Worm (Caenorhabditis elegans) whole organism, late embryonic: ENCODE results near the gene E04F6.9.

ENCODE experiments used
- C08G9.2 ChIP-seq: sonication (generic microtip); optimal IDR thresholded peaks from 2 replicates; lab custom pipeline; 2016; ENCODE audit warnings: mild to moderate bottlenecking, missing genetic modification characterization, moderate library complexity, missing compliant biosample characterization
- C38D4.7 ChIP-seq: fragments of 200-800 bp; sonication (Bioruptor generic); optimal IDR thresholded peaks from 2 replicates; lab custom pipeline; 2018; ENCODE audit warnings: mild to moderate bottlenecking, missing genetic modification characterization, moderate library complexity, missing compliant biosample characterization
- K02D7.2 ChIP-seq: sonication (generic microtip); optimal IDR thresholded peaks from 2 replicates; lab custom pipeline; 2017; ENCODE audit warnings: mild to moderate bottlenecking, missing genetic modification characterization, missing compliant biosample characterization
- K09A11.1 ChIP-seq: sonication (generic microtip); optimal IDR thresholded peaks from 2 replicates; lab custom pipeline; 2017; ENCODE audit warnings: antibody characterized with exemption, mild to moderate bottlenecking, missing genetic modification characterization, missing compliant biosample characterization; ENCODE audit not compliant: insufficient read depth
- ahr-1 ChIP-seq: sonication (generic microtip); optimal IDR thresholded peaks from 2 replicates; lab custom pipeline; 2016; ENCODE audit warnings: missing genetic modification characterization, missing compliant biosample characterization
- ceh-14 ChIP-seq: sonication (generic microtip); optimal IDR thresholded peaks from 2 replicates; lab custom pipeline; 2016; ENCODE audit warnings: missing genotype, missing genetic modification characterization, missing compliant biosample characterization
- ceh-19 ChIP-seq: fragments of 200-800 bp; sonication (Bioruptor generic); optimal IDR thresholded peaks from 2 replicates; lab custom pipeline; 2018; ENCODE audit warnings: mild to moderate bottlenecking, missing genetic modification characterization, missing compliant biosample characterization
- ceh-2 ChIP-seq: sonication (generic microtip); optimal IDR thresholded peaks from 2 replicates; lab custom pipeline; 2016; ENCODE audit warnings: missing genotype, missing genetic modification characterization, missing compliant biosample characterization
- ceh-22 ChIP-seq: sonication (generic microtip); optimal IDR thresholded peaks from 2 replicates; lab custom pipeline; 2017; ENCODE audit warnings: missing biosample characterization, missing genetic modification characterization
- ceh-31 ChIP-seq: sonication (generic microtip); optimal IDR thresholded peaks from 2 replicates; lab custom pipeline; 2016; ENCODE audit warnings: missing genetic modification characterization, missing compliant biosample characterization
- ceh-34 ChIP-seq: sonication (generic microtip); optimal IDR thresholded peaks from 2 replicates; lab custom pipeline; 2016; ENCODE audit warnings: mild to moderate bottlenecking, missing genetic modification characterization, missing compliant biosample characterization
- ceh-45 ChIP-seq: fragments of 200-800 bp; sonication (Bioruptor generic); IDR thresholded peaks from 2 replicates; pipeline ENCODE4 v1.3.6; 2022; ENCODE audit warnings: missing genetic modification reagents, missing genetic modification characterization, missing compliant biosample characterization
- ceh-48 ChIP-seq: sonication (generic microtip); optimal IDR thresholded peaks from 2 replicates; lab custom pipeline; 2016; ENCODE audit warnings: missing genetic modification characterization, inconsistent platforms, missing compliant biosample characterization
- ceh-6 ChIP-seq: fragments of 200-800 bp; sonication (Bioruptor generic); optimal IDR thresholded peaks from 2 replicates; lab custom pipeline; 2018; ENCODE audit warnings: mild to moderate bottlenecking, missing genetic modification characterization, missing compliant biosample characterization
- ceh-9 ChIP-seq: sonication (generic microtip); optimal IDR thresholded peaks from 2 replicates; lab custom pipeline; 2016; ENCODE audit warnings: mild to moderate bottlenecking, missing genetic modification characterization, inconsistent platforms, missing compliant biosample characterization
- dmd-4 ChIP-seq: sonication (generic microtip); optimal IDR thresholded peaks from 2 replicates; lab custom pipeline; 2016; ENCODE audit warnings: borderline replicate concordance, missing genetic modification characterization, missing compliant biosample characterization
- ets-4 ChIP-seq: sonication (generic microtip); optimal IDR thresholded peaks from 2 replicates; lab custom pipeline; 2016; ENCODE audit warnings: missing genetic modification characterization, missing compliant biosample characterization
- eyg-1 ChIP-seq: sonication (generic microtip); optimal IDR thresholded peaks from 2 replicates; lab custom pipeline; 2016; ENCODE audit warnings: missing genotype, missing genetic modification characterization, missing compliant biosample characterization
- fax-1 ChIP-seq: sonication (generic microtip); optimal IDR thresholded peaks from 2 replicates; lab custom pipeline; 2016; ENCODE audit warnings: missing genotype, missing genetic modification characterization, missing compliant biosample characterization
- fkh-10 ChIP-seq: fragments of 150-350 bp; optimal IDR thresholded peaks from 2 replicates; lab custom pipeline; 2014; ENCODE audit warnings: missing biosample characterization, missing genetic modification reagents, missing genetic modification characterization
- fkh-6 ChIP-seq: sonication (generic microtip); optimal IDR thresholded peaks from 2 replicates; lab custom pipeline; 2016; ENCODE audit warnings: missing genetic modification characterization, missing compliant biosample characterization
- gmeb-2 ChIP-seq: sonication (generic microtip); optimal IDR thresholded peaks from 2 replicates; lab custom pipeline; 2016; ENCODE audit warnings: missing genetic modification characterization, inconsistent platforms, missing compliant biosample characterization
- hlh-15 ChIP-seq: sonication (generic microtip); optimal IDR thresholded peaks from 2 replicates; lab custom pipeline; 2016; ENCODE audit warnings: missing genetic modification characterization, missing compliant biosample characterization
- hlh-6 ChIP-seq: sonication (generic microtip); optimal IDR thresholded peaks from 2 replicates; lab custom pipeline; 2016; ENCODE audit warnings: missing genotype, missing genetic modification characterization, missing compliant biosample characterization
- madf-2 ChIP-seq: sonication (generic microtip); optimal IDR thresholded peaks from 2 replicates; lab custom pipeline; 2017; ENCODE audit warnings: missing genetic modification characterization, missing compliant biosample characterization
- mec-3 ChIP-seq: sonication (generic microtip); optimal IDR thresholded peaks from 2 replicates; lab custom pipeline; 2016; ENCODE audit warnings: borderline replicate concordance, missing genetic modification characterization, missing compliant biosample characterization
- nhr-11 ChIP-seq: fragments of 150-350 bp; optimal IDR thresholded peaks from 2 replicates; lab custom pipeline; 2014; ENCODE audit warnings: missing biosample characterization, missing genetic modification characterization
- nhr-232 ChIP-seq: sonication (generic microtip); optimal IDR thresholded peaks from 2 replicates; lab custom pipeline; 2016; ENCODE audit warnings: missing genetic modification characterization, missing compliant biosample characterization
- odd-2 ChIP-seq: sonication (generic microtip); optimal IDR thresholded peaks from 2 replicates; lab custom pipeline; 2017; ENCODE audit warnings: antibody characterized with exemption, mild to moderate bottlenecking, missing genetic modification characterization, missing compliant biosample characterization
- pat-9 ChIP-seq: fragments of 200-800 bp; sonication (Bioruptor generic); optimal IDR thresholded peaks from 2 replicates; lab custom pipeline; 2018; ENCODE audit warnings: mild to moderate bottlenecking, missing genetic modification characterization, moderate library complexity, missing compliant biosample characterization
- pros-1 ChIP-seq: fragments of 150-350 bp; optimal IDR thresholded peaks from 2 replicates; lab custom pipeline; 2014; ENCODE audit warnings: missing biosample characterization, missing genetic modification reagents, missing genetic modification characterization
- rnt-1 ChIP-seq: sonication (generic microtip); optimal IDR thresholded peaks from 2 replicates; lab custom pipeline; 2016; ENCODE audit warnings: missing genetic modification characterization, missing compliant biosample characterization
- sox-4 ChIP-seq: sonication (generic microtip); optimal IDR thresholded peaks from 2 replicates; lab custom pipeline; 2017; ENCODE audit warnings: mild to moderate bottlenecking, missing genetic modification characterization, inconsistent platforms, missing compliant biosample characterization
- syd-9 ChIP-seq: sonication (generic microtip); optimal IDR thresholded peaks from 2 replicates; lab custom pipeline; 2016; ENCODE audit warnings: mild to moderate bottlenecking, missing genetic modification characterization, moderate library complexity, missing compliant biosample characterization
- tbx-7 ChIP-seq: sonication (generic microtip); optimal IDR thresholded peaks from 2 replicates; lab custom pipeline; 2016; ENCODE audit warnings: missing genotype, missing genetic modification characterization, missing compliant biosample characterization
- unc-3 ChIP-seq, 2 experiments: fragments of 200-800 bp in 1 of 2; sonication (Bioruptor generic) in 1 of 2; sonication (generic microtip) in 1 of 2; conservative IDR thresholded peaks in 1 of 2; optimal IDR thresholded peaks in 1 of 2; 2 replicates each; pipeline versions ENCODE4 v1.3.6 to Lab custom; 2016 to 2022; ENCODE audit warnings: missing compliant biosample characterization in 2 of 2, missing genetic modification characterization in 2 of 2, missing genetic modification reagents in 1 of 2
- unc-42 ChIP-seq: sonication (generic microtip); optimal IDR thresholded peaks from 2 replicates; lab custom pipeline; 2016; ENCODE audit warnings: missing genotype, missing genetic modification characterization, missing compliant biosample characterization
- unc-55 ChIP-seq: sonication (generic microtip); optimal IDR thresholded peaks from 2 replicates; lab custom pipeline; 2017; ENCODE audit warnings: missing biosample characterization, missing genetic modification reagents, missing genetic modification characterization
- zip-5 ChIP-seq: sonication (generic microtip); optimal IDR thresholded peaks from 2 replicates; lab custom pipeline; 2016; ENCODE audit warnings: missing genetic modification characterization, missing compliant biosample characterization
- ztf-16 ChIP-seq: sonication (generic microtip); optimal IDR thresholded peaks from 2 replicates; lab custom pipeline; 2017; ENCODE audit warnings: missing genetic modification characterization, missing compliant biosample characterization

E04F6.9 gene

ce11 chrII:7174843-7175242, 37.1 kb downstream of the E04F6.9 start, which contains the start of gene glc-4:
glc-4 (minus strand) TSS chrII:7174943.
- TF ChIP-seq ceh-9 (tag; lab: Kevin White, UChicago), result no peak
- TF ChIP-seq nhr-232 (tag; lab: Kevin White, UChicago), result no peak
- no peak for TF ChIP-seq rnt-1 (tag; lab: Kevin White, UChicago)
- no peak for TF ChIP-seq ceh-31
- no peak for TF ChIP-seq pros-1
- TF ChIP-seq K02D7.2 (tag; lab: Kevin White, UChicago), result no peak
- no peak for TF ChIP-seq ceh-45
- no peak for TF ChIP-seq ceh-34 (tag; lab: Kevin White, UChicago)
- TF ChIP-seq odd-2 (tag; lab: Kevin White, UChicago), result no peak
- TF ChIP-seq syd-9 (tag; lab: Kevin White, UChicago), result no peak
- no peak for TF ChIP-seq fax-1 (tag; lab: Kevin White, UChicago)
- no peak for TF ChIP-seq C38D4.7
- no peak for TF ChIP-seq K09A11.1 (tag; lab: Kevin White, UChicago)
- no peak for TF ChIP-seq sox-4 (tag; lab: Kevin White, UChicago)
- no peak for TF ChIP-seq mec-3 (tag; lab: Kevin White, UChicago)
- no peak for TF ChIP-seq hlh-6 (tag; lab: Kevin White, UChicago)
- no peak for TF ChIP-seq ceh-19
- TF ChIP-seq, all 69 proteins: peak for 0

DNA sequence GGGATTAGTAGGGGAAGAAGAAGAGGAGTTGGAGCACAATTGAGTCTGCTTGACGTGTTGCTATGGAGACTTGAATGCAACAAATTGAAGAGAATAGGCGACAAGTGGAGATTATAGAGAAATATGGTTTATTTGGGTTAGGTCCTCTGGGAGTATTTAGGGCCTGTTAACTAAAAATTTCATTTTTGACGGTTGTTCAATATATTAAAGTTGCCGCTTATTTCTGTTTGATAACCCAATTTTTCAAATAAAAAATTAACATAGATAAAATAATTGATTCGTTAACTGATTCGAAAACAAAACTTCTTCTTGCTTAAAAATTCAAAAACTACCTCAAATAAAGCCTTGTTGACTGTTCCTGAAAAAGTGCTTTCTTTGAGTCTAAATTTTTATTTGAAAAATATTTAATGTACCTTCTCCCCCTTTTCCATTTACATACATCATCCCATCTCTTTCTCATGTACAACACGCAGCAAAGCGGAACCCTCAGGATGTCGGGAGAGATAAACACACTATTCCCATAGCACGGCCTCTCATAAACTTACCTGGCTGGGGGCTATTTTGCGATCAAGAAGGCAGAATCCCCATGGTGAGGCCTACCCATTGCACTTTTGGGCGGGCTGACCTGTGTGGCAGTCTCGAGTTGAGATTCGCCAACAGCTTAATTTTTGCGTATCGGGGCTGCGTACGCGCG, 40.5 kb downstream of the E04F6.9 start, which contains the start of gene dyf-13:
Gene dyf-13 (minus strand): TSS at position 51 of the 694 bp plus-strand sequence.
- TF ChIP-seq ceh-9 (tag; lab: Kevin White, UChicago), result no peak
- no peak for TF ChIP-seq C08G9.2 (tag; lab: Kevin White, UChicago)
- TF ChIP-seq unc-3 (GFP tag; conservative IDR thresholded peaks at IDR 0.05; lab: Robert Waterston, UW), result no peak
- no peak for TF ChIP-seq unc-3 (tag; optimal IDR thresholded peaks at IDR 0.05; lab: Kevin White, UChicago)
- no peak for TF ChIP-seq ceh-6 (GFP tag; lab: Kevin White, UChicago)
- no peak for TF ChIP-seq fkh-10
- TF ChIP-seq dmd-4 (tag; lab: Kevin White, UChicago), result no peak
- TF ChIP-seq ceh-22 (tag; lab: Kevin White, UChicago), result no peak
- no peak for TF ChIP-seq hlh-6 (tag; lab: Kevin White, UChicago)
- no peak for TF ChIP-seq fkh-6 (tag; lab: Kevin White, UChicago)
- TF ChIP-seq ahr-1 (tag; lab: Kevin White, UChicago), result no peak
- TF ChIP-seq gmeb-2, result no peak

DNA sequence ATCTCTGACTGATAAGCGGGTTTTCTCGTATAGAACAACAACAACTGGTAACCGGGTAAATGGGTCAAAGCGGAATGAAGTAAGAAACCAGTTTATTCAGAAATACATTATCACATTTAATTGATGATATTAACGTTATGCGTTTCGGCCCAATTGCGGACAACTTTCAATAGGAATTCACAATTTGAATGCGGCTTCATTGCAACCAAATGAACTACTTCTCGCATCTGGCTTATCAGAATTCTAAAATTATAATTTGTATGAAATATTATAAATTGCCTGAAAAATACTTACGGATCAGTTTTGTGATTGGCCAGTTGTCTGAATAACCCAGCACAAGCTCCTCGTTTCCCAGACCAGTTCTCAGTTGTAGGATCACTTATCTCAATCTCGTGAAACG, 43.2 kb downstream of the E04F6.9 start, which contains the start of gene col-36:
Gene col-36 (minus strand): TSS at position 101 of the 400 bp plus-strand sequence.
- no peak for TF ChIP-seq pat-9 (tag; lab: Kevin White, UChicago)
- TF ChIP-seq hlh-15 (tag; lab: Kevin White, UChicago), result no peak
- TF ChIP-seq nhr-11 (tag; lab: Kevin White, UChicago), result no peak
- no peak for TF ChIP-seq unc-3 (GFP tag; conservative IDR thresholded peaks at IDR 0.05; lab: Robert Waterston, UW)
- TF ChIP-seq unc-3 (tag; optimal IDR thresholded peaks at IDR 0.05; lab: Kevin White, UChicago), result no peak
- TF ChIP-seq tbx-7, result no peak
- TF ChIP-seq ztf-16, result no peak

DNA sequence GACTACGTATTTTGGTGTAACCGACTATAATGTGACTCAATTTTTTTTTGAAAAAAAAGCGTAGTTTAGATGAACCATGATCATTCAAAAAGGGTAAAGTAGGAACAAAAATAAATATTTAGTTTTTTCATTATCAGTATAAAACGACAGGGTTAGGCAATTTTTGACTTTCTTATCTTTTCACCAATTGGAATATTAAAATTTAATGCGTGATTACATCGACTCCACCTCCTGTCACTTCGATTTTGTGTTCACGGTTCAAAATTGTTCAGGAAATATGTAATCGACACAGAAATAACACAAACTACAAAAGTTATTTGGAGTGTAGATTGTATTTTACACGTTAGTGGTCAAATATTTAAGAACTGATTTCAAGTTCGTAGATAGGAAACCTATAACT, 45.2 kb downstream of the E04F6.9 start:
- no peak for TF ChIP-seq pat-9 (tag; lab: Kevin White, UChicago)
- TF ChIP-seq madf-2 (tag; lab: Kevin White, UChicago), result no peak

ce11 chrII:7165749-7166148, 46.2 kb downstream of the E04F6.9 start, which contains the start of gene mfsd-13.2:
mfsd-13.2 (minus strand) TSS chrII:7165849.
- no peak for TF ChIP-seq ets-4 (tag; lab: Kevin White, UChicago)
- TF ChIP-seq unc-55 (GFP tag; lab: Kevin White, UChicago), result no peak
- no peak for TF ChIP-seq eyg-1 (tag; lab: Kevin White, UChicago)
- TF ChIP-seq ceh-14 (tag; lab: Kevin White, UChicago), result no peak
- TF ChIP-seq unc-42 (tag; lab: Kevin White, UChicago), result no peak
- no peak for TF ChIP-seq C38D4.7
- no peak for TF ChIP-seq zip-5 (tag; lab: Kevin White, UChicago)
- TF ChIP-seq ceh-2, result no peak
- no peak for TF ChIP-seq sox-4 (tag; lab: Kevin White, UChicago)
- TF ChIP-seq ceh-48, result no peak
- no peak for TF ChIP-seq nhr-11 (tag; lab: Kevin White, UChicago)
- no peak for TF ChIP-seq ceh-9 (tag; lab: Kevin White, UChicago)
